Worm (Caenorhabditis elegans) whole organism, young adult: Measurements from ENCODE around the gene nhr-216.

Experiments
- Y53G8AR.9 ChIP-seq: fragments of 200-800 bp; sonication (Bioruptor generic); conservative IDR thresholded peaks from 2 replicates; pipeline ENCODE4 v1.3.6; 2022; ENCODE audit warnings: missing genetic modification reagents, missing genetic modification characterization, missing compliant biosample characterization
- attf-3 ChIP-seq: fragments of 200-800 bp; sonication (Bioruptor generic); conservative IDR thresholded peaks from 2 replicates; pipeline ENCODE4 v1.3.6; 2022; ENCODE audit warnings: missing genetic modification reagents, missing genetic modification characterization, missing compliant biosample characterization
- cebp-2 ChIP-seq: fragments of 200-800 bp; sonication (Bioruptor generic); IDR thresholded peaks from 2 replicates; pipeline ENCODE4 v1.3.6; 2022; ENCODE audit warnings: missing genetic modification characterization, missing compliant biosample characterization
- ceh-40 ChIP-seq: fragments of 200-800 bp; sonication (Bioruptor generic); IDR thresholded peaks from 2 replicates; pipeline ENCODE4 v1.3.6; 2022; ENCODE audit warnings: missing genetic modification characterization, missing compliant biosample characterization
- lin-35 ChIP-seq, 3 experiments: fragments of 150-350 bp in 2 of 3; sonication (generic microtip) in 1 of 3; optimal IDR thresholded peaks; 2 replicates each; lab custom pipeline; 2014 to 2018; ENCODE audit warnings: missing biosample characterization in 3 of 3, missing genetic modification characterization in 3 of 3, missing genetic modification reagents in 3 of 3
- lir-1 ChIP-seq: fragments of 200-800 bp; sonication (Bioruptor generic); conservative IDR thresholded peaks from 2 replicates; pipeline ENCODE4 v1.3.6; 2022; ENCODE audit warnings: missing genetic modification reagents, missing genetic modification characterization, missing compliant biosample characterization
- madf-8 ChIP-seq: fragments of 200-800 bp; sonication (Bioruptor generic); conservative IDR thresholded peaks from 2 replicates; pipeline ENCODE4 v1.3.6; 2022; ENCODE audit warnings: missing genetic modification reagents, missing genetic modification characterization, missing compliant biosample characterization
- mcd-1 ChIP-seq: fragments of 200-800 bp; sonication (Bioruptor generic); IDR thresholded peaks from 2 replicates; pipeline ENCODE4 v1.3.6; 2022; ENCODE audit warnings: missing genetic modification reagents, missing genetic modification characterization, missing compliant biosample characterization
- sea-2 ChIP-seq: fragments of 200-800 bp; sonication (Bioruptor generic); IDR thresholded peaks from 2 replicates; pipeline ENCODE4 v1.3.6; 2022; ENCODE audit warnings: missing genetic modification characterization, missing compliant biosample characterization
- snpc-4 ChIP-seq, 5 experiments: fragments of 150-350 bp in 1 of 5; sonication (generic microtip) in 4 of 5; optimal IDR thresholded peaks; 2 replicates each; lab custom pipeline; 2014 to 2018; ENCODE audit warnings: missing genetic modification characterization in 5 of 5, missing biosample characterization in 3 of 5, antibody characterized with exemption in 2 of 5, mild to moderate bottlenecking in 2 of 5, missing compliant biosample characterization in 2 of 5, missing genotype in 2 of 5, moderate library complexity in 2 of 5, missing genetic modification reagents in 1 of 5
- zim-3 ChIP-seq: sonication (generic microtip); optimal IDR thresholded peaks from 2 replicates; lab custom pipeline; 2017; ENCODE audit warnings: mild to moderate bottlenecking, missing genetic modification characterization, moderate library complexity, missing compliant biosample characterization

nhr-216 gene

DNA sequence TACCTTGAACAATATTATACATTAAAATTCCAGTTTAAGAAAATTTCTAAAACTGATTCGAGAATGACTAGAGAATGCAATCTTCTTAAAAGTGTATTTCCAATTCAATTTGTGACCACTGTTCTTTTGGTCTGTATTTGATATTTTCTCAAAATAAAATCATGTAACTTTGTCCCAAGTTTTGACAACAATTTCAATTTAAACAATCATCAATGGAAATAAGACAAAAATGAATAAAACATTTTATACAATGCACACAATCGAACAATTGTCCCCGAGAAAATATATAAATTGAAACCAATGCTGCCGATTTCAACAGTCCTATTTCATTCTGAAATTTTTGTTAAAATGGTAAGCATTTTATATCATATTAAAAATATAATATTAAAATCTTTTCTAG, 47.0 kb downstream of the nhr-216 start, which contains the start of gene C10G8.4 (continued):
- TF ChIP-seq Y53G8AR.9 (GFP tag; lab: Robert Waterston, UW), result no peak
- TF ChIP-seq lir-1, result no peak
- no peak for TF ChIP-seq snpc-4 (GFP tag; optimal IDR thresholded peaks at IDR 0.05; lab: Kevin White, UChicago)
- no peak for TF ChIP-seq snpc-4 (tag; optimal IDR thresholded peaks at IDR 0.05; lab: Kevin White, UChicago)
- no peak for TF ChIP-seq sea-2 (GFP tag; lab: Robert Waterston, UW)
- TF ChIP-seq mcd-1 (GFP tag; lab: Robert Waterston, UW), result no peak
- no peak for TF ChIP-seq zim-3 (tag; lab: Kevin White, UChicago)
- no peak for TF ChIP-seq ceh-40

- no peak for TF ChIP-seq lin-35 (GFP tag; optimal IDR thresholded peaks at IDR 0.05; lab: Kevin White, UChicago)
- no peak for TF ChIP-seq madf-8 (GFP tag; lab: Robert Waterston, UW)
- no peak for TF ChIP-seq attf-3
- no peak for TF ChIP-seq cebp-2 (GFP tag; lab: Robert Waterston, UW)
Measured at ce11 chrV:5304366-5304765, 54.3 kb downstream of the nhr-216 start.
